Fruit fly (Drosophila melanogaster) whole organism, embryonic: ENCODE measurements around the gene Atat.
A peak's percentile ranks its signal among the peaks of the same experiment; 100 is the strongest.

ENCODE experiments used
- ATbp ChIP-seq: fragments of 200-800 bp; sonication (Bioruptor generic); optimal IDR thresholded peaks from 2 replicates; lab custom pipeline; 2017; ENCODE audit warnings: missing biosample characterization, mild to moderate bottlenecking, missing genetic modification characterization, missing genetic modification reagents
- Bgb ChIP-seq: fragments of 200-800 bp; sonication (Bioruptor generic); IDR thresholded peaks from 2 replicates; pipeline ENCODE4 v1.3.6; 2022; ENCODE audit warnings: missing biosample characterization, missing genetic modification characterization; ENCODE audit not compliant: partially characterized antibody
- CG13123 ChIP-seq: fragments of 200-800 bp; sonication (Bioruptor generic); optimal IDR thresholded peaks from 2 replicates; lab custom pipeline; 2016; ENCODE audit warnings: missing biosample characterization, missing genetic modification characterization
- CG14860 ChIP-seq: fragments of 200-800 bp; sonication (Bioruptor generic); IDR thresholded peaks from 3 replicates; pipeline ENCODE4 v1.3.6; 2022; ENCODE audit warnings: missing biosample characterization, missing genetic modification characterization; ENCODE audit not compliant: partially characterized antibody
- CG15269 ChIP-seq: fragments of 200-800 bp; sonication (Bioruptor generic); optimal IDR thresholded peaks from 2 replicates; lab custom pipeline; 2018; ENCODE audit warnings: missing biosample characterization, mild to moderate bottlenecking, missing genetic modification characterization, moderate library complexity
- CG18262 ChIP-seq: fragments of 200-800 bp; optimal IDR thresholded peaks from 3 replicates; lab custom pipeline; 2019; ENCODE audit warnings: missing biosample characterization, mild to moderate bottlenecking, missing genetic modification characterization, moderate library complexity
- CG2120 ChIP-seq: fragments of 200-800 bp; sonication (Bioruptor generic); optimal IDR thresholded peaks from 3 replicates; lab custom pipeline; 2016; ENCODE audit warnings: missing biosample characterization, missing genetic modification characterization
- CG2678 ChIP-seq: fragments of 200-800 bp; sonication (Bioruptor generic); optimal IDR thresholded peaks from 3 replicates; lab custom pipeline; 2019; ENCODE audit warnings: missing biosample characterization, mild to moderate bottlenecking, missing genetic modification characterization, moderate library complexity
- CG5180 ChIP-seq: fragments of 200-800 bp; sonication (Bioruptor generic); optimal IDR thresholded peaks from 3 replicates; lab custom pipeline; 2017; ENCODE audit warnings: missing biosample characterization, missing genetic modification characterization, mild to moderate bottlenecking, moderate library complexity, missing genetic modification reagents
- CG7745 ChIP-seq: fragments of 200-800 bp; sonication (Bioruptor generic); optimal IDR thresholded peaks from 2 replicates; lab custom pipeline; 2018; ENCODE audit warnings: missing biosample characterization, mild to moderate bottlenecking, missing genetic modification characterization, moderate library complexity
- CG7786 ChIP-seq: fragments of 200-800 bp; sonication (Bioruptor generic); optimal IDR thresholded peaks from 2 replicates; lab custom pipeline; 2016; ENCODE audit warnings: missing biosample characterization, missing genetic modification characterization
- CG8281 ChIP-seq: fragments of 200-800 bp; sonication (Bioruptor generic); optimal IDR thresholded peaks from 2 replicates; lab custom pipeline; 2018; ENCODE audit warnings: missing biosample characterization, mild to moderate bottlenecking, missing genetic modification characterization, moderate library complexity
- CG9797 ChIP-seq: fragments of 200-800 bp; sonication (Bioruptor generic); optimal IDR thresholded peaks from 3 replicates; lab custom pipeline; 2018; ENCODE audit warnings: missing biosample characterization, mild to moderate bottlenecking, missing genetic modification characterization
- Dad ChIP-seq: fragments of 200-800 bp; sonication (Bioruptor generic); optimal IDR thresholded peaks from 3 replicates; lab custom pipeline; 2016; ENCODE audit warnings: missing biosample characterization, missing genetic modification characterization
- Doc3 ChIP-seq: fragments of 200-800 bp; sonication (Bioruptor generic); IDR thresholded peaks from 3 replicates; pipeline ENCODE4 v1.3.6; 2022; ENCODE audit warnings: missing biosample characterization, missing genetic modification characterization; ENCODE audit not compliant: partially characterized antibody
- Dp ChIP-seq: fragments of 200-800 bp; sonication (Bioruptor generic); optimal IDR thresholded peaks from 2 replicates; lab custom pipeline; 2018; ENCODE audit warnings: missing biosample characterization, mild to moderate bottlenecking, missing genetic modification characterization, moderate library complexity
- Fer1 ChIP-seq: fragments of 200-800 bp; sonication (Bioruptor generic); optimal IDR thresholded peaks from 2 replicates; lab custom pipeline; 2017; ENCODE audit warnings: missing biosample characterization, mild to moderate bottlenecking, missing genetic modification characterization
- Gsc ChIP-seq: fragments of 200-800 bp; sonication (Bioruptor generic); IDR thresholded peaks from 2 replicates; pipeline ENCODE4 v1.3.6; 2022; ENCODE audit warnings: missing biosample characterization, missing genetic modification characterization
- H15 ChIP-seq: fragments of 200-800 bp; sonication (Bioruptor generic); IDR thresholded peaks from 3 replicates; pipeline ENCODE4 v1.3.6; 2022; ENCODE audit warnings: missing biosample characterization, missing genetic modification characterization
- H2.0 ChIP-seq: fragments of 200-800 bp; sonication (Bioruptor generic); IDR thresholded peaks from 2 replicates; pipeline ENCODE4 v1.3.6; 2022; ENCODE audit warnings: missing biosample characterization, missing genetic modification characterization
- Hsf ChIP-seq: fragments of 200-800 bp; sonication (Bioruptor generic); optimal IDR thresholded peaks from 3 replicates; lab custom pipeline; 2016; ENCODE audit warnings: missing biosample characterization, missing genetic modification characterization
- MBD-R2 ChIP-seq: fragments of 200-800 bp; sonication (Bioruptor generic); IDR thresholded peaks from 2 replicates; pipeline ENCODE4 v1.3.6; 2022; ENCODE audit warnings: missing biosample characterization, missing genetic modification characterization
- NC2β ChIP-seq: fragments of 200-800 bp; sonication (Bioruptor generic); optimal IDR thresholded peaks from 2 replicates; lab custom pipeline; 2016; ENCODE audit warnings: missing biosample characterization, missing genetic modification characterization
- Nf-YA ChIP-seq: fragments of 200-800 bp; sonication (Bioruptor generic); IDR thresholded peaks from 2 replicates; pipeline ENCODE4 v1.3.6; 2022; ENCODE audit warnings: missing biosample characterization, missing genetic modification characterization
- NfI ChIP-seq: fragments of 200-800 bp; sonication (Bioruptor generic); optimal IDR thresholded peaks from 3 replicates; lab custom pipeline; 2018; ENCODE audit warnings: missing biosample characterization, mild to moderate bottlenecking, missing genetic modification characterization, moderate library complexity
- Ptx1 ChIP-seq: fragments of 200-800 bp; sonication (Bioruptor generic); IDR thresholded peaks from 2 replicates; pipeline ENCODE4 v1.3.6; 2022; ENCODE audit warnings: missing biosample characterization, missing genetic modification characterization
- Rfx ChIP-seq: fragments of 200-800 bp; sonication (Bioruptor generic); IDR thresholded peaks from 2 replicates; pipeline ENCODE4 v1.3.6; 2022; ENCODE audit warnings: missing biosample characterization, missing genetic modification characterization
- Tbp ChIP-seq: fragments of >200 bp; optimal IDR thresholded peaks from 2 replicates; lab custom pipeline; 2018; ENCODE audit warnings: missing biosample characterization, missing genetic modification characterization
- bcd ChIP-seq: fragments of 200-800 bp; sonication (Bioruptor generic); optimal IDR thresholded peaks from 2 replicates; lab custom pipeline; 2017; ENCODE audit warnings: missing biosample characterization, mild to moderate bottlenecking, missing genetic modification characterization
- btn ChIP-seq: fragments of 200-800 bp; sonication (Bioruptor generic); optimal IDR thresholded peaks from 2 replicates; lab custom pipeline; 2016; ENCODE audit warnings: missing biosample characterization, missing genetic modification characterization
- chinmo ChIP-seq: fragments of 200-800 bp; sonication (Bioruptor generic); IDR thresholded peaks from 4 replicates; pipeline ENCODE4 v1.3.6; 2022; ENCODE audit warnings: missing biosample characterization, missing genetic modification characterization; ENCODE audit not compliant: partially characterized antibody
- emc ChIP-seq: fragments of 200-800 bp; sonication (Bioruptor generic); optimal IDR thresholded peaks from 2 replicates; lab custom pipeline; 2016; ENCODE audit warnings: missing biosample characterization, missing genetic modification characterization
- eve ChIP-seq, 2 experiments: fragments of >200 bp; optimal IDR thresholded peaks; 2 replicates each; lab custom pipeline; 2017; ENCODE audit warnings: missing biosample characterization in 2 of 2, missing genetic modification characterization in 2 of 2
- fd3F ChIP-seq: fragments of 200-800 bp; sonication (Bioruptor generic); optimal IDR thresholded peaks from 2 replicates; lab custom pipeline; 2018; ENCODE audit warnings: missing biosample characterization, mild to moderate bottlenecking, missing genetic modification characterization, moderate library complexity
- h ChIP-seq: fragments of >200 bp; optimal IDR thresholded peaks from 2 replicates; lab custom pipeline; 2017
- ind ChIP-seq: fragments of 200-800 bp; sonication (Bioruptor generic); optimal IDR thresholded peaks from 3 replicates; lab custom pipeline; 2016; ENCODE audit warnings: missing biosample characterization, missing genetic modification characterization
- klu ChIP-seq: fragments of 200-800 bp; sonication (Bioruptor generic); IDR thresholded peaks from 2 replicates; pipeline ENCODE4 v1.3.6; 2022; ENCODE audit warnings: missing biosample characterization, missing genetic modification characterization
- lab ChIP-seq: fragments of 200-800 bp; sonication (Bioruptor generic); optimal IDR thresholded peaks from 3 replicates; lab custom pipeline; 2017; ENCODE audit warnings: missing biosample characterization, missing genetic modification characterization, mild to moderate bottlenecking, moderate library complexity, missing genetic modification reagents
- lilli ChIP-seq: fragments of 200-800 bp; sonication (Bioruptor generic); optimal IDR thresholded peaks from 3 replicates; lab custom pipeline; 2016; ENCODE audit warnings: missing biosample characterization, missing genetic modification characterization
- mirr ChIP-seq: fragments of 200-800 bp; sonication (Bioruptor generic); optimal IDR thresholded peaks from 3 replicates; lab custom pipeline; 2018; ENCODE audit warnings: missing biosample characterization, mild to moderate bottlenecking, missing genetic modification characterization
- pb ChIP-seq: fragments of 200-800 bp; sonication (Bioruptor generic); optimal IDR thresholded peaks from 3 replicates; lab custom pipeline; 2016; ENCODE audit warnings: missing biosample characterization, missing genetic modification characterization
- peb ChIP-seq: fragments of 200-800 bp; sonication (Bioruptor generic); IDR thresholded peaks from 2 replicates; pipeline ENCODE4 v1.3.6; 2022; ENCODE audit warnings: missing biosample characterization, missing genetic modification characterization
- sens ChIP-seq: fragments of 200-800 bp; sonication (Bioruptor generic); peaks from one replicate; lab custom pipeline; 2016; ENCODE audit warnings: missing biosample characterization, missing genetic modification characterization
- so ChIP-seq: fragments of 200-800 bp; sonication (Bioruptor generic); IDR thresholded peaks from 3 replicates; pipeline ENCODE4 v1.3.6; 2022; ENCODE audit warnings: missing biosample characterization, missing genetic modification characterization
- tin ChIP-seq: fragments of 200-800 bp; sonication (Bioruptor generic); optimal IDR thresholded peaks from 3 replicates; lab custom pipeline; 2016; ENCODE audit warnings: missing biosample characterization, missing genetic modification characterization
- tll ChIP-seq, 2 experiments: fragments of 200-800 bp in 1 of 2; fragments of >200 bp in 1 of 2; sonication (Bioruptor generic) in 1 of 2; optimal IDR thresholded peaks; 2 replicates each; lab custom pipeline; 2017 to 2019; ENCODE audit warnings: missing biosample characterization in 2 of 2, missing genetic modification characterization in 2 of 2, mild to moderate bottlenecking in 1 of 2, moderate library complexity in 1 of 2
- z ChIP-seq: fragments of 200-800 bp; sonication (Bioruptor generic); IDR thresholded peaks from 3 replicates; pipeline ENCODE4 v1.3.6; 2022; ENCODE audit warnings: missing biosample characterization, missing genetic modification characterization
- zen2 ChIP-seq: fragments of 200-800 bp; sonication (Bioruptor generic); IDR thresholded peaks from 3 replicates; pipeline ENCODE4 v1.3.6; 2022; ENCODE audit warnings: missing biosample characterization, missing genetic modification characterization; ENCODE audit not compliant: partially characterized antibody

The Atat gene

dm6 chr3L:9398435-9398981 lies 28.1 kb downstream of the Atat start (continued):
- TF ChIP-seq lilli (GFP tag; lab: Kevin White, UChicago) (no peak), Nf-YA (GFP tag; lab: Robert Waterston, UW) (no peak), Doc3 (GFP tag; lab: Robert Waterston, UW) (no peak), peb (no peak), CG18262 (peak; percentile 0), btn (GFP tag; lab: Kevin White, UChicago) (no peak), pb (GFP tag; lab: Kevin White, UChicago) (no peak), ind (GFP tag; lab: Kevin White, UChicago) (no peak), CG5180 (GFP tag; lab: Kevin White, UChicago) (peak; percentile 18), mirr (GFP tag; lab: Kevin White, UChicago) (no peak)

dm6 chr3L:9398028-9398427 lies 28.5 kb downstream of the Atat start:
- TF ChIP-seq H15 (no peak), CG7786 (GFP tag; lab: Kevin White, UChicago) (no peak), eve (GFP tag; optimal IDR thresholded peaks at IDR 0.05; lab: Kevin White, UChicago) (peak in 1 of 2 experiments; percentile 64), chinmo (GFP tag; lab: Robert Waterston, UW) (0 out of 4 replicates have a peak, but pooled peaks have one; percentile 48), lab (GFP tag; lab: Kevin White, UChicago) (no peak), NfI (GFP tag; lab: Kevin White, UChicago) (no peak), klu (GFP tag; lab: Robert Waterston, UW) (no peak), mirr (GFP tag; lab: Kevin White, UChicago) (peak; percentile 21), CG2120 (no peak), Tbp (GFP tag; lab: Kevin White, UChicago) (no peak), Hsf (no peak), fd3F (GFP tag; lab: Kevin White, UChicago) (no peak), Rfx (GFP tag; lab: Robert Waterston, UW) (0 out of 2 replicates have a peak, but pooled peaks have one; percentile 1), zen2 (no peak), H2.0 (GFP tag; lab: Robert Waterston, UW) (no peak)

dm6 chr3L:9397156-9397555 lies 29.4 kb downstream of the Atat start:
- TF ChIP-seq NC2β (GFP tag; lab: Kevin White, UChicago) = peak; percentile 9
- TF ChIP-seq h (lab: Kevin White, UChicago) = no peak
- TF ChIP-seq CG8281 (tag; lab: Kevin White, UChicago) = peak; percentile 32
- TF ChIP-seq Gsc = no peak
- peak; percentile 1 for TF ChIP-seq CG15269
- peak; percentile 55; the same call in 2 of the 3 replicates for TF ChIP-seq so (GFP tag; lab: Robert Waterston, UW)
- peak; percentile 65 for TF ChIP-seq bcd
- peak; percentile 24 for TF ChIP-seq tin (GFP tag; lab: Kevin White, UChicago)
- 0 out of 3 replicates have a peak, but pooled peaks have one; percentile 53 for TF ChIP-seq z (GFP tag; lab: Robert Waterston, UW)
- no peak for TF ChIP-seq CG13123 (GFP tag; lab: Kevin White, UChicago)
- TF ChIP-seq Ptx1 (GFP tag; lab: Robert Waterston, UW) = peak; percentile 26; the same call in 1 of the 2 replicates
- TF ChIP-seq tll (GFP tag; optimal IDR thresholded peaks at IDR 0.05; lab: Kevin White, UChicago) = no peak
- peak; percentile 10 for TF ChIP-seq emc
- no peak for TF ChIP-seq Bgb
- TF ChIP-seq lilli (GFP tag; lab: Kevin White, UChicago) = peak; percentile 17
- TF ChIP-seq ATbp (GFP tag; lab: Kevin White, UChicago) = peak; percentile 72
- no peak for TF ChIP-seq CG14860 (GFP tag; lab: Robert Waterston, UW)
- peak; percentile 87 for TF ChIP-seq CG2678 (tag; lab: Kevin White, UChicago)
- peak; percentile 51; the same call in 1 of the 2 replicates for TF ChIP-seq MBD-R2 (GFP tag; lab: Robert Waterston, UW)
- TF ChIP-seq sens = peak; percentile 52
- TF ChIP-seq Dad (GFP tag; lab: Kevin White, UChicago) = peak; percentile 59
- TF ChIP-seq CG9797 (GFP tag; lab: Kevin White, UChicago) = peak; percentile 1
- TF ChIP-seq CG7745 (tag; lab: Kevin White, UChicago) = no peak
- TF ChIP-seq Fer1 (GFP tag; lab: Kevin White, UChicago) = peak; percentile 93
- TF ChIP-seq Dp = no peak
- no peak for TF ChIP-seq Hsf
- TF ChIP-seq CG7786 (GFP tag; lab: Kevin White, UChicago) = peak; percentile 31
